Fruit fly (Drosophila melanogaster) whole organism, prepupa: ENCODE data around the gene CG43376.

Experiments used
- CG11902 ChIP-seq: fragments of 200-800 bp; sonication (Bioruptor generic); optimal IDR thresholded peaks from 3 replicates; lab custom pipeline; 2016; ENCODE audit warnings: missing biosample characterization, missing genetic modification characterization
- CG6854 ChIP-seq: fragments of 200-800 bp; sonication (Bioruptor generic); optimal IDR thresholded peaks from 2 replicates; lab custom pipeline; 2017; ENCODE audit warnings: missing biosample characterization, mild to moderate bottlenecking, missing genetic modification characterization
- CG9139 ChIP-seq: fragments of 200-800 bp; sonication (Bioruptor generic); optimal IDR thresholded peaks from 3 replicates; lab custom pipeline; 2017; ENCODE audit warnings: missing biosample characterization, mild to moderate bottlenecking, missing genetic modification characterization
- Gug ChIP-seq: fragments of 200-800 bp; sonication (Bioruptor generic); IDR thresholded peaks from 2 replicates; pipeline ENCODE4 v1.3.6; 2022; ENCODE audit warnings: missing biosample characterization, missing genetic modification characterization

DNA sequence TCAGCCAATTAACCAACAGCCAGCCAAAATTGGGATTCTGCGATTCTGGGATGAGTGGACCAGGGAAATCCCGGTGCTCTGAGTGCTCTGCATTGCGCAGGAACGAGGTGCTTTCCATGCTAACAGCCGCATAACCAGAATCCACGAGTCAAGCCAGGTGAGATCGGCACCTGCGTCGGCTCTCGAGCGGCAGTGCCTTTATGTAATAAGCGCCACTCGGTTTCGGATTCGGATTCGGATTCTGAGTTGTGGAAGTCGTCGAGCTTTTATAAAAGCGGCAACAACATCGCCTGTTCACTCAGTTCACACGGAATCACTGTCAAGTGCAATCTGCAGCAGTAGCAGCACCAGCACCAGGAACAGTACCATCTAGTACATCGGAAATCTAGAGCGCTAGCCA, 47.2 kb downstream of the CG43376 start, which contains the start of gene b:
- TF ChIP-seq CG9139 (no peak), CG6854 (no peak), CG11902 (GFP tag; lab: Kevin White, UChicago) (no peak), Gug (GFP tag; lab: Robert Waterston, UW) (no peak)
